Worm (Caenorhabditis elegans): Measurements from ENCODE around the gene F53G2.2.
A peak's percentile ranks its signal among the peaks of the same experiment; 100 is the strongest.

The F53G2.2 gene

DNA sequence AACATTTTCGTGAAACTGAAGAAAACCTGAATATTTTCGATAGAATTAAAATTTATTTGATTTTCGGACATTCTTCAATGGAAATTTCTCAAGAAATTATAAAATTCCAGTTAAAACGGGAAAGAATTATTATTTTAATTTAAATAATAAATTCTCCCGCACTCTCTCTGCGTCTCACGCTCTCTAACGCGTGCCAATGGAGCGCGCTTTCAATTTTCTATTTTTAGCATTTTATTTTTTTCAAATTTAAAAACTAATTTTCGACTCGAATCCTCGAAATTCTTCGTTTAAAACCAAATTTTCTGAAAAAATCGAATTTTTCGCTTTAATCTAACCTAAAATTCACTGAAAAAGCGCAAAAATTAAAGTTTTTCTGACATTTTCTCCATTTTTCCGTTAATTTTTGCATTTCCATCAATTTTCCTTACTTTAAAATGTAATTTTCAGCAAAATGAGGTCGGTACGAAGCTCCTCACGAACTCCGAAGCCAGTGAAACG is 22.8 kb downstream of the F53G2.2 start, which contains the start of gene gbas-1 (continued):
- TF ChIP-seq unc-86 (tag; optimal IDR thresholded peaks at IDR 0.05) (peak; percentile 20), lsy-2 (tag; optimal IDR thresholded peaks at IDR 0.05) (peak; percentile 65 to 66), C16A3.4 (tag; optimal IDR thresholded peaks at IDR 0.05) (no peak), efl-1 (optimal IDR thresholded peaks at IDR 0.05) (peak; percentile 41 to 87), efl-1 (GFP tag; optimal IDR thresholded peaks at IDR 0.05 in 1 of 2) (peak; percentile 88 to 98), mab-9 (GFP tag; IDR thresholded peaks at IDR 0.05) (no peak), ceh-8 (GFP tag; optimal IDR thresholded peaks at IDR 0.05) (no peak), lin-13 (GFP tag; optimal IDR thresholded peaks at IDR 0.05) (no peak), pqm-1 (tag; optimal IDR thresholded peaks at IDR 0.05) (no peak), mef-2 (tag; optimal IDR thresholded peaks at IDR 0.05) (peak; percentile 82), hpl-2 (GFP tag; optimal IDR thresholded peaks at IDR 0.05) (no peak), sox-4 (tag; optimal IDR thresholded peaks at IDR 0.05) (no peak), zip-4 (GFP tag; optimal IDR thresholded peaks at IDR 0.05) (no peak), nhr-19 (GFP tag; conservative IDR thresholded peaks at IDR 0.05) (peak; percentile 45), lin-39 (tag; optimal IDR thresholded peaks at IDR 0.05) (peak; percentile 40), ztf-4 (tag; optimal IDR thresholded peaks at IDR 0.05) (no peak), nhr-11 (tag; optimal IDR thresholded peaks at IDR 0.05) (no peak), mep-1 (tag; optimal IDR thresholded peaks at IDR 0.05) (peak; percentile 66), pax-3 (tag; optimal IDR thresholded peaks at IDR 0.05) (no peak), aly-2 (tag; optimal IDR thresholded peaks at IDR 0.05) (no peak), nhr-77 (tag; optimal IDR thresholded peaks at IDR 0.05) (no peak), ces-1 (GFP tag; optimal IDR thresholded peaks at IDR 0.05) (no peak), unc-98 (GFP tag; IDR thresholded peaks at IDR 0.05) (no peak), nhr-237 (tag; optimal IDR thresholded peaks at IDR 0.05) (no peak), rnt-1 (tag; optimal IDR thresholded peaks at IDR 0.05) (peak; percentile 25), dpl-1 (GFP tag; optimal IDR thresholded peaks at IDR 0.05) (peak; percentile 78 to 88 (median 80)), aha-1 (tag; optimal IDR thresholded peaks at IDR 0.05) (no peak), grh-1 (GFP tag; IDR thresholded peaks at IDR 0.05) (0 out of 2 replicates have a peak, but pooled peaks have one; percentile 27), xbp-1 (tag; optimal IDR thresholded peaks at IDR 0.05) (peak; percentile 38)

DNA sequence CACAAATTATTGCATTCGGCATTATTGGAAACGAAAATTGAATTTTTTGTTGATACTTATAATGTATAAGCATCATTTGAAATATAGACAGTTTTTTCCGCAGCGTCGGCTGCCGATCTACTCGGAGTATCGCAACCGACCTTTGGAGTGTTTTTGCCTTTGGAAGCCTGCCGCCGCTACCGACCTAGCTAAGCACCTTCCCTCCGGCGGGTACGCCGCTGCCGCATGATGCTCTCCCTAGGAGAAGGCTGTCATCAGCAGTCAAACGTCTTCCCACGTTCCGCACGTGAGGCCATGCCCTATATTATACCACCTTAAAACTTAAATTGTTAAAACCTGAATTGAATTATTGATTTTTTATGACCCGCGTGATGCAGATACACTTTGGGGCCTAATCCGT is 36.8 kb downstream of the F53G2.2 start:
- no peak for TF ChIP-seq nhr-11 (tag; optimal IDR thresholded peaks at IDR 0.05)
- TF ChIP-seq rnt-1 (tag; optimal IDR thresholded peaks at IDR 0.05), result no peak
- no peak for TF ChIP-seq nhr-90 (tag; optimal IDR thresholded peaks at IDR 0.05; ENCODE audit: poor library complexity)
- no peak for TF ChIP-seq unc-130 (tag; optimal IDR thresholded peaks at IDR 0.05)
- TF ChIP-seq nhr-47 (tag; optimal IDR thresholded peaks at IDR 0.05), result no peak
- no peak for TF ChIP-seq fos-1 (tag; optimal IDR thresholded peaks at IDR 0.05)
- TF ChIP-seq blmp-1 (tag; optimal IDR thresholded peaks at IDR 0.05), result no peak
- TF ChIP-seq isw-1 (GFP tag; IDR thresholded peaks at IDR 0.05), result no peak
- TF ChIP-seq nhr-85 (tag), result no peak
- TF ChIP-seq nhr-12 (tag; optimal IDR thresholded peaks at IDR 0.05), result no peak
- no peak for TF ChIP-seq ztf-4 (tag; optimal IDR thresholded peaks at IDR 0.05)
- TF ChIP-seq grh-1 (GFP tag; IDR thresholded peaks at IDR 0.05), result no peak

DNA sequence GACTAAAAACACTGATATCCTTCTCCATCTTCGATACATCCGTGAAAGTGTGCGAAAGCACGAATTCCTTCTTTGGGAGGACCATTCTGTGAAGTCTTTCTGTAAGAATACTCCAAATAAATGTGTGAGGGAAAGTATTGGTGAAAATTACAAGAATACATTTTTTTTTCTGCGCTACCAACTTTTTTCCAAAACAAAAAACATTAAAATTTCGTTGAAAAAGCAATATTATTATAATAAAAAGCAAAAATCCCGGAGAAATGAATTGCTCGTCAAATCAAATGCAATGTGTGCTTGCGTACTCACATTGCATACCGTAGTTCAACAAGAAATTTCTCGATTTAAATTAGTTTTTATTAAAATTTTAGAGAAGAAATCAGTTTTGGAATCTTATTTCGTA is 40.2 kb downstream of the F53G2.2 start, which contains the start of gene bath-13:
bath-13 (minus strand) TSS at position 101 of the 400 bp plus-strand sequence.
- TF ChIP-seq lsy-2 (tag; optimal IDR thresholded peaks at IDR 0.05), result no peak

ce11 chrII:2525652-2526051 is 43.9 kb downstream of the F53G2.2 start:
- TF ChIP-seq nhr-84 (tag; optimal IDR thresholded peaks at IDR 0.05) (no peak), hlh-17 (GFP tag; optimal IDR thresholded peaks at IDR 0.05; ENCODE audit: borderline replicate concordance) (no peak), nhr-76 (tag; optimal IDR thresholded peaks at IDR 0.05) (no peak), nhr-19 (GFP tag; conservative IDR thresholded peaks at IDR 0.05) (no peak)

Measured in whole organism, L1 larva.